Fruit fly (Drosophila melanogaster) whole organism, adult: ENCODE measurements around the gene CG9628.

ENCODE experiments used
- Hr96 ChIP-seq: fragments of 200-800 bp; sonication (Bioruptor generic); optimal IDR thresholded peaks from 2 replicates; lab custom pipeline; 2016; ENCODE audit warnings: missing biosample characterization, missing genetic modification characterization
- bab1 ChIP-seq: fragments of 200-800 bp; sonication (Bioruptor generic); optimal IDR thresholded peaks from 3 replicates; lab custom pipeline; 2019; ENCODE audit warnings: missing biosample characterization, mild to moderate bottlenecking, missing genetic modification characterization, moderate library complexity
- cnc ChIP-seq, 2 experiments: fragments of >200 bp; optimal IDR thresholded peaks; 2 replicates each; lab custom pipeline; 2017
- kay ChIP-seq: fragments of 200-800 bp; sonication (Bioruptor generic); peaks from one replicate; lab custom pipeline; 2016; ENCODE audit warnings: missing biosample characterization, missing genetic modification characterization, borderline replicate concordance

- TF ChIP-seq Hr96 (GFP tag; lab: Kevin White, UChicago) (no peak), cnc (optimal IDR thresholded peaks at IDR 0.05; lab: Kevin White, UChicago) (no peak), kay (GFP tag; lab: Kevin White, UChicago) (peak; percentile 23), bab1 (no peak)
Observed at dm6 chr3L:14635564-14635937, 13.0 kb downstream of the CG9628 start.
